Worm (Caenorhabditis elegans): ENCODE results near the gene F49C5.16.

ce11 chrII:12511866-12512265, 35.8 kb upstream of the F49C5.16 start, which contains the start of gene srh-73:
- TF ChIP-seq W03F9.2 (tag; optimal IDR thresholded peaks at IDR 0.05) (no peak), dao-5 (tag; optimal IDR thresholded peaks at IDR 0.05) (no peak), him-1 (tag; optimal IDR thresholded peaks at IDR 0.05) (no peak)

All from whole organism, L4/young adult.